Fruit fly (Drosophila melanogaster) ovary, adult (tissue): Measurements from ENCODE around the gene CG9132.

Experiments
- CG17801 ChIP-seq: fragments of 200-800 bp; optimal IDR thresholded peaks from 2 replicates; lab custom pipeline; 2019; ENCODE audit warnings: missing biosample characterization, mild to moderate bottlenecking, missing genetic modification characterization, moderate library complexity; ENCODE audit not compliant: partially characterized antibody

Gene CG9132

dm6 chrX:16829439-16830028 lies 29.0 kb upstream of the CG9132 start:
- no peak for TF ChIP-seq CG17801 (GFP tag; lab: Kevin White, UChicago)

dm6 chrX:16822080-16822479 lies 21.6 kb upstream of the CG9132 start:
- TF ChIP-seq CG17801 (GFP tag; lab: Kevin White, UChicago), result peak; percentile 24

- peak; percentile 46 for TF ChIP-seq CG17801 (GFP tag; lab: Kevin White, UChicago)
Observed at dm6 chrX:16821216-16821615, 20.7 kb upstream of the CG9132 start.

- no peak for TF ChIP-seq CG17801 (GFP tag; lab: Kevin White, UChicago)
Observed at dm6 chrX:16820665-16821064, 20.2 kb upstream of the CG9132 start.

dm6 chrX:16818186-16818585 lies 17.7 kb upstream of the CG9132 start:
- no peak for TF ChIP-seq CG17801 (GFP tag; lab: Kevin White, UChicago)

dm6 chrX:16816500-16816899 lies 16.0 kb upstream of the CG9132 start:
- TF ChIP-seq CG17801 (GFP tag; lab: Kevin White, UChicago), result no peak

dm6 chrX:16815168-16815567 lies 14.7 kb upstream of the CG9132 start:
- no peak for TF ChIP-seq CG17801 (GFP tag; lab: Kevin White, UChicago)

dm6 chrX:16814351-16814750 lies 13.8 kb upstream of the CG9132 start:
- TF ChIP-seq CG17801 (GFP tag; lab: Kevin White, UChicago), result peak; percentile 3

dm6 chrX:16813226-16813625 lies 12.7 kb upstream of the CG9132 start:
- TF ChIP-seq CG17801 (GFP tag; lab: Kevin White, UChicago), result no peak

dm6 chrX:16811213-16811749 lies 10.8 kb upstream of the CG9132 start, which contains the start of gene CG4829:
Gene CG4829 (plus strand): TSS chrX:16811699.
- peak; percentile 37 for TF ChIP-seq CG17801 (GFP tag; lab: Kevin White, UChicago)

- no peak for TF ChIP-seq CG17801 (GFP tag; lab: Kevin White, UChicago)
Observed at dm6 chrX:16809093-16809492, 8.6 kb upstream of the CG9132 start.

dm6 chrX:16808654-16809053 lies 8.1 kb upstream of the CG9132 start:
- no peak for TF ChIP-seq CG17801 (GFP tag; lab: Kevin White, UChicago)

dm6 chrX:16805768-16806167 lies 5.3 kb upstream of the CG9132 start, which contains the start of gene ppk28:
Gene ppk28 (plus strand): TSS chrX:16806068.
- no peak for TF ChIP-seq CG17801 (GFP tag; lab: Kevin White, UChicago)

- TF ChIP-seq CG17801 (GFP tag; lab: Kevin White, UChicago), result peak; percentile 46
Observed at dm6 chrX:16803299-16803698, 2.8 kb upstream of the CG9132 start, which contains the start of the genes Rai1 and CG13005. Gene Rai1 (minus strand): TSS chrX:16803344. Gene CG13005 (plus strand): TSS chrX:16803650.

dm6 chrX:16799914-16800313 lies 596 bp downstream of the CG9132 start:
- no peak for TF ChIP-seq CG17801 (GFP tag; lab: Kevin White, UChicago)

dm6 chrX:16798166-16798565 lies 2.3 kb downstream of the CG9132 start:
- TF ChIP-seq CG17801 (GFP tag; lab: Kevin White, UChicago), result no peak
